In the genomic region with DNA sequence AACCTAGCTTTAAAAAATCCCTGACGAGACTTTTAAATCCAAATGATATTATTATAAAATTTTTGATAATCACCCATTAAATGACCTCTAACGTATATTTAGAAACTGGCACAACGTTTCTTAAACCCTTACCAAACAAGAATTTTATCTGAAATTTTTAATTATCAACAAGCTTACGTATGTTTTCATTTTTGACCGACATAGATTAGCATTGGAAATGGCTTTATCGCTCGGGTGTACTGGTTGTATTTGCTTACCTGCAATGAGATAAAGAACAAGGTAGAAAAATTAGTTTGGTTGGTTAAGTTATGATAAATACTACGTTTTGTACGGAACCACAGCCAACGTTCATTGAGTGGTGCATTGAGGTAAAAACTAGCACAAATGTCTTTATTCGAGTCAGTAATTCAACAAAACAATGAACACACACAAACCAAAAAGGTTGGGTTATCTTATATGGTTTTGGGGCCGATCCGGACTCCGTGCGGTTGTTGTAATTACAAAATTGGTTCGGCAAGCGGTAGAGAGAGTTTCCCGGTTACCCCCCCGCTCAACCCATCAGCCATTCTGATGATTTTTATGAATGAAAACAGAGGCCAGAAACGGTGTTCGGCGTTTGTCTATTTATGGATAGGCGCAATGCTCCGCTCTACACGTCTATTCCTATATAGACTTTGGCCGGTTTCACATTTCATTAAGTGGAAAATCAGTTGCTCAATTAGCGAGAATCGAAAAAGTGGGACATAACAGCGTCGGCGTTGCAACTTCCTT, we compare ENCODE assay signal across 3 fruit fly cellular contexts.
TF ChIP-seq lines count a peak whose summit lies in the region.

No protein-coding gene starts in this region.

- no peak for TF ChIP-seq CTCF in whole organism, embryonic (GFP tag; optimal IDR thresholded peaks at IDR 0.05; lab: Kevin White, UChicago)

TF ChIP-seq in whole organism, adult, 20 proteins besides CTCF, POLR2A, EP300 and RAD21:
- TF ChIP-seq kay (GFP tag; lab: Kevin White, UChicago; ENCODE audit: borderline replicate concordance) (peak; percentile 66), CG7101 (tag; optimal IDR thresholded peaks at IDR 0.05; lab: Kevin White, UChicago) (no peak)

TF ChIP-seq in whole organism, embryonic, 481 proteins besides CTCF, POLR2A, EP300 and RAD21:
- TF ChIP-seq kni (GFP tag; optimal IDR thresholded peaks at IDR 0.05; lab: Kevin White, UChicago) (peak; percentile 62), mirr (GFP tag; optimal IDR thresholded peaks at IDR 0.05; lab: Kevin White, UChicago) (peak; percentile 82), ap (GFP tag; IDR thresholded peaks at IDR 0.05; lab: Robert Waterston, UW) (no peak), CG2199 (GFP tag; IDR thresholded peaks at IDR 0.05; lab: Robert Waterston, UW) (peak; percentile 76; the same call in 2 of the 3 replicates), lab (GFP tag; optimal IDR thresholded peaks at IDR 0.05; lab: Kevin White, UChicago) (peak; percentile 24), sens (GFP tag; lab: Kevin White, UChicago) (peak; percentile 27), Doc3 (GFP tag; IDR thresholded peaks at IDR 0.05; lab: Robert Waterston, UW; ENCODE audit: partially characterized antibody) (no peak), B-H1 (GFP tag; IDR thresholded peaks at IDR 0.05; lab: Robert Waterston, UW) (no peak), ci (GFP tag; IDR thresholded peaks at IDR 0.05; lab: Robert Waterston, UW) (0 out of 3 replicates have a peak, but pooled peaks have one; percentile 30), CG30020 (tag; optimal IDR thresholded peaks at IDR 0.05; lab: Kevin White, UChicago) (no peak), Med (GFP tag; lab: Kevin White, UChicago) (peak; percentile 19), hkb (optimal IDR thresholded peaks at IDR 0.05; lab: Kevin White, UChicago) (no peak), hkb (GFP tag; IDR thresholded peaks at IDR 0.05; lab: Robert Waterston, UW) (0 out of 2 replicates have a peak, but pooled peaks have one; percentile 11), CG10543 (GFP tag; optimal IDR thresholded peaks at IDR 0.05; lab: Kevin White, UChicago) (peak; percentile 27), crol (GFP tag; IDR thresholded peaks at IDR 0.05; lab: Robert Waterston, UW) (peak; percentile 62), CG12942 (GFP tag; optimal IDR thresholded peaks at IDR 0.05; lab: Kevin White, UChicago) (no peak), exex (tag; optimal IDR thresholded peaks at IDR 0.05; lab: Kevin White, UChicago) (peak; percentile 66), Pdp1 (GFP tag; optimal IDR thresholded peaks at IDR 0.05; lab: Kevin White, UChicago) (peak in 1 of 2 experiments; percentile 10), sd (tag; optimal IDR thresholded peaks at IDR 0.05; lab: Kevin White, UChicago) (peak; percentile 70), CG7745 (tag; optimal IDR thresholded peaks at IDR 0.05; lab: Kevin White, UChicago) (peak; percentile 9), salm (tag; optimal IDR thresholded peaks at IDR 0.05; lab: Kevin White, UChicago) (peak; percentile 7), PHDP (tag; optimal IDR thresholded peaks at IDR 0.05; lab: Kevin White, UChicago) (no peak), pfk (GFP tag; optimal IDR thresholded peaks at IDR 0.05; lab: Kevin White, UChicago) (no peak), Hr78 (GFP tag; optimal IDR thresholded peaks at IDR 0.05; lab: Kevin White, UChicago) (peak in 1 of 2 experiments; percentile 10)
TF ChIP-seq in whole organism, embryonic: peak in this region for 16.

TF ChIP-seq in whole organism, prepupa, 60 proteins besides CTCF, POLR2A, EP300 and RAD21:
- TF ChIP-seq fkh (GFP tag; optimal IDR thresholded peaks at IDR 0.05; lab: Kevin White, UChicago), result no peak
- TF ChIP-seq Hr39 (GFP tag; optimal IDR thresholded peaks at IDR 0.05; lab: Kevin White, UChicago), result no peak
- peak; percentile 38 for TF ChIP-seq svp (GFP tag; lab: Kevin White, UChicago)
- TF ChIP-seq Hr4 (GFP tag; optimal IDR thresholded peaks at IDR 0.05; lab: Kevin White, UChicago), result no peak
- TF ChIP-seq Eip78C (GFP tag; lab: Kevin White, UChicago), result peak; percentile 27
- no peak for TF ChIP-seq acj6 (GFP tag; optimal IDR thresholded peaks at IDR 0.05; lab: Kevin White, UChicago)
- no peak for TF ChIP-seq fd85E (GFP tag; optimal IDR thresholded peaks at IDR 0.05; lab: Kevin White, UChicago)
- TF ChIP-seq CG3919 (GFP tag; optimal IDR thresholded peaks at IDR 0.05; lab: Kevin White, UChicago), result no peak
- no peak for TF ChIP-seq Eip75B (GFP tag; optimal IDR thresholded peaks at IDR 0.05; lab: Kevin White, UChicago)
- no peak for TF ChIP-seq CG4318 (GFP tag; optimal IDR thresholded peaks at IDR 0.05; lab: Kevin White, UChicago)
- TF ChIP-seq Sox102F (GFP tag; optimal IDR thresholded peaks at IDR 0.05; lab: Kevin White, UChicago), result no peak
